Fruit fly (Drosophila melanogaster) S2 (cell line): ENCODE results near the gene Sgf11.

Experiments
- CG8478 ChIP-seq: fragments of >200 bp; optimal IDR thresholded peaks from 2 replicates; lab custom pipeline; 2018
- CTCF ChIP-seq, 2 experiments: fragments of >200 bp; optimal IDR thresholded peaks; 2 replicates each; lab custom pipeline; 2018

- TF ChIP-seq CG8478 (lab: Kevin White, UChicago) (no peak), CTCF (optimal IDR thresholded peaks at IDR 0.05; lab: Kevin White, UChicago) (peak; percentile 85 to 92)
Observed at dm6 chr3L:18667115-18667514, 14.5 kb downstream of the Sgf11 start, which contains the start of gene CG42495.
